Worm (Caenorhabditis elegans) whole organism, early embryonic: Measurements from ENCODE around the gene nhr-253.

Experiments
- F13C5.2 ChIP-seq: sonication (generic microtip); optimal IDR thresholded peaks from 2 replicates; lab custom pipeline; 2017; ENCODE audit warnings: mild to moderate bottlenecking, missing genetic modification characterization, inconsistent platforms, missing compliant biosample characterization
- ama-1 ChIP-seq: fragments of 150-350 bp; optimal IDR thresholded peaks from 2 replicates; lab custom pipeline; 2014

DNA sequence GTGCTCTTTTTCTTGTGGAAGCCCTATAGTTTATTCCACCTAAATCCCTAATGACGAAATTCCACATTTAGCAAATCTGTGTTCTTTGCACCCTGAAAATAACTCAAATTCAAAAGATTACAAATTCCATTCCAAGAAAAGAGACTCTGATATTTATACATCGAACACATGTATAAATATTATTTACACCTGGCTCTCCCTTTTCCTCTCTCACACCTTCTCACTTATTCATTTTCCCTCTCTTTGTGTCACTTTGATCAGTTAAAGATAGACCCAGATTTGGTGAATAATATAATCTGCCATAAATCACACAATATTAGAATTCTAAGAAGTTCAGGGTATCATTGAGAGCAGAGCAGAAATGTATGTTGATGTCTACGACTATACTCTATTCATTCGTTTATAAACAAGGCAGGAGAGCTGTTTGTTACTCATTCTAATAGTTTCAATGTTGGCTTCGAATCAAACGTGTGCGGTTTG, 4.2 kb upstream of the nhr-253 start, which contains the start of gene nhr-254:
- TF ChIP-seq F13C5.2 (tag; lab: Kevin White, UChicago) (no peak), ama-1 (lab: Kevin White, UChicago) (no peak)
